Worm (Caenorhabditis elegans): Measurements from ENCODE around the gene F19B10.13.

ce11 chrII:3694664-3695063, 32.6 kb downstream of the F19B10.13 start, which contains the start of gene srx-102:
- TF ChIP-seq lin-35 (GFP tag; optimal IDR thresholded peaks at IDR 0.05) (no peak), nhr-237 (tag; optimal IDR thresholded peaks at IDR 0.05) (no peak), skn-1 (tag; optimal IDR thresholded peaks at IDR 0.05) (no peak), ztf-11 (tag; optimal IDR thresholded peaks at IDR 0.05) (no peak), sptf-1 (tag; optimal IDR thresholded peaks at IDR 0.05) (no peak), efl-1 (optimal IDR thresholded peaks at IDR 0.05) (no peak), efl-1 (GFP tag; optimal IDR thresholded peaks at IDR 0.05 in 1 of 2) (no peak)
